Fruit fly (Drosophila melanogaster): ENCODE results near the gene pr.
A peak's percentile ranks its signal among the peaks of the same experiment; 100 is the strongest.

- TF ChIP-seq tj (GFP tag; optimal IDR thresholded peaks at IDR 0.05) (no peak), ovo (GFP tag; optimal IDR thresholded peaks at IDR 0.05) (no peak), kay (GFP tag; ENCODE audit: borderline replicate concordance) (no peak), CG12768 (GFP tag; optimal IDR thresholded peaks at IDR 0.05) (no peak), Clk (GFP tag; optimal IDR thresholded peaks at IDR 0.05) (no peak), CG11617 (GFP tag; optimal IDR thresholded peaks at IDR 0.05) (peak; percentile 41)
Measured at dm6 chr2L:20097105-20097631, 21.9 kb upstream of the pr start, which contains the start of the genes mRpS18B and Kua.
